Worm (Caenorhabditis elegans) whole organism, early embryonic: Measurements from ENCODE around the gene kcc-3.

Experiments
- ceh-36 ChIP-seq: sonication (generic microtip); optimal IDR thresholded peaks from 2 replicates; lab custom pipeline; 2016; ENCODE audit warnings: missing genetic modification characterization, inconsistent platforms, missing compliant biosample characterization
- hnd-1 ChIP-seq: sonication (generic microtip); optimal IDR thresholded peaks from 2 replicates; lab custom pipeline; 2016; ENCODE audit warnings: missing genetic modification characterization, missing compliant biosample characterization

ce11 chrII:7393922-7394689, 40.0 kb downstream of the kcc-3 start:
- no peak for TF ChIP-seq hnd-1 (tag; lab: Kevin White, UChicago)
- no peak for TF ChIP-seq ceh-36 (tag; lab: Kevin White, UChicago)
